Fruit fly (Drosophila melanogaster) whole organism, embryonic: Measurements from ENCODE around the gene pyx.

Experiments
- Atf3 ChIP-seq: fragments of 200-800 bp; sonication (Bioruptor generic); optimal IDR thresholded peaks from 3 replicates; lab custom pipeline; 2016; ENCODE audit warnings: missing biosample characterization, missing genetic modification characterization
- Bdp1 ChIP-seq: fragments of 200-800 bp; sonication (Bioruptor generic); optimal IDR thresholded peaks from 3 replicates; lab custom pipeline; 2016; ENCODE audit warnings: missing biosample characterization, missing genetic modification characterization
- CG12071 ChIP-seq: fragments of 200-800 bp; sonication (Bioruptor generic); optimal IDR thresholded peaks from 3 replicates; lab custom pipeline; 2018; ENCODE audit warnings: missing biosample characterization, mild to moderate bottlenecking, missing genetic modification characterization
- CG12155 ChIP-seq: fragments of 200-800 bp; sonication (Bioruptor generic); optimal IDR thresholded peaks from 3 replicates; lab custom pipeline; 2016; ENCODE audit warnings: missing biosample characterization, missing genetic modification characterization
- CG13296 ChIP-seq: fragments of 200-800 bp; sonication (Bioruptor generic); optimal IDR thresholded peaks from 3 replicates; lab custom pipeline; 2018; ENCODE audit warnings: missing biosample characterization, mild to moderate bottlenecking, missing genetic modification characterization
- CG13424 ChIP-seq: fragments of 200-800 bp; sonication (Bioruptor generic); optimal IDR thresholded peaks from 2 replicates; lab custom pipeline; 2019; ENCODE audit warnings: missing biosample characterization, mild to moderate bottlenecking, missing genetic modification characterization, moderate library complexity
- CG14050 ChIP-seq: fragments of 200-800 bp; sonication (Bioruptor generic); IDR thresholded peaks from 3 replicates; pipeline ENCODE4 v1.3.6; 2022; ENCODE audit warnings: missing biosample characterization, missing genetic modification characterization
- CG14965 ChIP-seq: fragments of 200-800 bp; sonication (Bioruptor generic); optimal IDR thresholded peaks from 2 replicates; lab custom pipeline; 2016; ENCODE audit warnings: missing biosample characterization, missing genetic modification characterization, borderline replicate concordance
- CG15269 ChIP-seq: fragments of 200-800 bp; sonication (Bioruptor generic); optimal IDR thresholded peaks from 2 replicates; lab custom pipeline; 2018; ENCODE audit warnings: missing biosample characterization, mild to moderate bottlenecking, missing genetic modification characterization, moderate library complexity
- CG1603 ChIP-seq: fragments of 200-800 bp; sonication (Bioruptor generic); optimal IDR thresholded peaks from 2 replicates; lab custom pipeline; 2019; ENCODE audit warnings: missing biosample characterization, mild to moderate bottlenecking, missing genetic modification characterization, moderate library complexity
- CG17186 ChIP-seq: fragments of 200-800 bp; sonication (Bioruptor generic); optimal IDR thresholded peaks from 3 replicates; lab custom pipeline; 2017; ENCODE audit warnings: missing biosample characterization, missing genetic modification reagents, missing genetic modification characterization
- CG17912 ChIP-seq: fragments of 200-800 bp; sonication (Bioruptor generic); optimal IDR thresholded peaks from 2 replicates; lab custom pipeline; 2018; ENCODE audit warnings: missing biosample characterization, mild to moderate bottlenecking, missing genetic modification characterization
- CG1792 ChIP-seq: fragments of 200-800 bp; sonication (Bioruptor generic); optimal IDR thresholded peaks from 2 replicates; lab custom pipeline; 2016; ENCODE audit warnings: missing biosample characterization, missing genetic modification characterization
- CG2120 ChIP-seq: fragments of 200-800 bp; sonication (Bioruptor generic); optimal IDR thresholded peaks from 3 replicates; lab custom pipeline; 2016; ENCODE audit warnings: missing biosample characterization, missing genetic modification characterization
- CG3163 ChIP-seq: fragments of 200-800 bp; sonication (Bioruptor generic); optimal IDR thresholded peaks from 3 replicates; lab custom pipeline; 2016; ENCODE audit warnings: missing biosample characterization, missing genetic modification characterization
- CG32532 ChIP-seq: fragments of 200-800 bp; sonication (Bioruptor generic); IDR thresholded peaks from 2 replicates; pipeline ENCODE4 v1.3.6; 2022; ENCODE audit warnings: missing biosample characterization, missing genetic modification characterization
- CG33557 ChIP-seq: fragments of 200-800 bp; sonication (Bioruptor generic); optimal IDR thresholded peaks from 2 replicates; lab custom pipeline; 2019; ENCODE audit warnings: missing biosample characterization, mild to moderate bottlenecking, missing genetic modification characterization, moderate library complexity
- CG6272 ChIP-seq: fragments of 200-800 bp; sonication (Bioruptor generic); IDR thresholded peaks from 2 replicates; pipeline ENCODE4 v1.3.6; 2022; ENCODE audit warnings: missing biosample characterization, missing genetic modification characterization
- CG6654 ChIP-seq: fragments of 200-800 bp; sonication (Bioruptor generic); optimal IDR thresholded peaks from 2 replicates; lab custom pipeline; 2017; ENCODE audit warnings: missing biosample characterization, mild to moderate bottlenecking, missing genetic modification characterization
- CG6791 ChIP-seq: fragments of 200-800 bp; sonication (Bioruptor generic); IDR thresholded peaks from 3 replicates; pipeline ENCODE4 v1.3.6; 2022; ENCODE audit warnings: missing biosample characterization, missing genetic modification characterization; ENCODE audit not compliant: partially characterized antibody
- CG7786 ChIP-seq: fragments of 200-800 bp; sonication (Bioruptor generic); optimal IDR thresholded peaks from 2 replicates; lab custom pipeline; 2016; ENCODE audit warnings: missing biosample characterization, missing genetic modification characterization
- CG8478 ChIP-seq: fragments of >200 bp; optimal IDR thresholded peaks from 2 replicates; lab custom pipeline; 2018
- CG8944 ChIP-seq: fragments of 200-800 bp; sonication (Bioruptor generic); optimal IDR thresholded peaks from 3 replicates; lab custom pipeline; 2016; ENCODE audit warnings: missing biosample characterization, missing genetic modification characterization
- CG9727 ChIP-seq: fragments of 200-800 bp; sonication (Bioruptor generic); optimal IDR thresholded peaks from 3 replicates; lab custom pipeline; 2017; ENCODE audit warnings: missing biosample characterization, mild to moderate bottlenecking, missing genetic modification characterization
- CG9817 ChIP-seq: fragments of 200-800 bp; sonication (Bioruptor generic); optimal IDR thresholded peaks from 2 replicates; lab custom pipeline; 2018; ENCODE audit warnings: missing biosample characterization, mild to moderate bottlenecking, missing genetic modification characterization, moderate library complexity
- Max ChIP-seq: fragments of 200-800 bp; sonication (Bioruptor generic); optimal IDR thresholded peaks from 2 replicates; lab custom pipeline; 2016; ENCODE audit warnings: missing biosample characterization, mild to moderate bottlenecking, missing genetic modification characterization
- Oli ChIP-seq: fragments of 200-800 bp; sonication (Bioruptor generic); optimal IDR thresholded peaks from 2 replicates; lab custom pipeline; 2018; ENCODE audit warnings: missing biosample characterization, mild to moderate bottlenecking, missing genetic modification characterization, moderate library complexity
- Sin3A ChIP-seq: fragments of >200 bp; optimal IDR thresholded peaks from 2 replicates; lab custom pipeline; 2018
- Sox100B ChIP-seq: fragments of 200-800 bp; sonication (Bioruptor generic); optimal IDR thresholded peaks from 3 replicates; lab custom pipeline; 2018; ENCODE audit warnings: missing biosample characterization, mild to moderate bottlenecking, missing genetic modification characterization
- Sry-β ChIP-seq: fragments of 200-800 bp; sonication (Bioruptor generic); optimal IDR thresholded peaks from 2 replicates; lab custom pipeline; 2018; ENCODE audit warnings: missing biosample characterization, mild to moderate bottlenecking, missing genetic modification characterization, moderate library complexity
- Xbp1 ChIP-seq: fragments of 200-800 bp; sonication (Bioruptor generic); optimal IDR thresholded peaks from 3 replicates; lab custom pipeline; 2016; ENCODE audit warnings: missing biosample characterization, mild to moderate bottlenecking, missing genetic modification characterization
- ac ChIP-seq: fragments of 200-800 bp; sonication (Bioruptor generic); optimal IDR thresholded peaks from 3 replicates; lab custom pipeline; 2017; ENCODE audit warnings: missing biosample characterization, mild to moderate bottlenecking, missing genetic modification characterization
- al ChIP-seq: fragments of 200-800 bp; sonication (Bioruptor generic); IDR thresholded peaks from 2 replicates; pipeline ENCODE4 v1.3.6; 2022; ENCODE audit warnings: missing biosample characterization, missing genetic modification characterization
- amos ChIP-seq: fragments of 200-800 bp; sonication (Bioruptor generic); IDR thresholded peaks from 2 replicates; pipeline ENCODE4 v1.3.6; 2022; ENCODE audit warnings: missing biosample characterization, missing genetic modification characterization; ENCODE audit not compliant: partially characterized antibody
- bab2 ChIP-seq: fragments of 200-800 bp; sonication (Bioruptor generic); optimal IDR thresholded peaks from 2 replicates; lab custom pipeline; 2016; ENCODE audit warnings: missing biosample characterization, missing genetic modification characterization
- bbx ChIP-seq: fragments of 200-800 bp; sonication (Bioruptor generic); IDR thresholded peaks from 2 replicates; pipeline ENCODE4 v1.3.6; 2022; ENCODE audit warnings: missing biosample characterization, missing genetic modification characterization; ENCODE audit not compliant: partially characterized antibody
- bowl ChIP-seq: fragments of 200-800 bp; sonication (Bioruptor generic); IDR thresholded peaks from 2 replicates; pipeline ENCODE4 v1.3.6; 2022; ENCODE audit warnings: missing biosample characterization, missing genetic modification characterization
- bsh ChIP-seq, 2 experiments: fragments of 200-800 bp; sonication (Bioruptor generic); optimal IDR thresholded peaks; 2 replicates each; lab custom pipeline; 2017 to 2018; ENCODE audit warnings: mild to moderate bottlenecking in 2 of 2, missing biosample characterization in 2 of 2, missing genetic modification characterization in 2 of 2, moderate library complexity in 1 of 2
- danr ChIP-seq: fragments of 200-800 bp; sonication (Bioruptor generic); IDR thresholded peaks from 2 replicates; pipeline ENCODE4 v1.3.6; 2022; ENCODE audit warnings: missing biosample characterization, missing genetic modification characterization
- gem ChIP-seq: fragments of 200-800 bp; sonication (Bioruptor generic); optimal IDR thresholded peaks from 2 replicates; lab custom pipeline; 2019; ENCODE audit warnings: missing biosample characterization, mild to moderate bottlenecking, missing genetic modification characterization, moderate library complexity
- peb ChIP-seq: fragments of 200-800 bp; sonication (Bioruptor generic); IDR thresholded peaks from 2 replicates; pipeline ENCODE4 v1.3.6; 2022; ENCODE audit warnings: missing biosample characterization, missing genetic modification characterization
- pros ChIP-seq: fragments of 200-800 bp; sonication (Bioruptor generic); optimal IDR thresholded peaks from 3 replicates; lab custom pipeline; 2019; ENCODE audit warnings: missing biosample characterization, mild to moderate bottlenecking, missing genetic modification characterization, moderate library complexity
- sens ChIP-seq: fragments of 200-800 bp; sonication (Bioruptor generic); peaks from one replicate; lab custom pipeline; 2016; ENCODE audit warnings: missing biosample characterization, missing genetic modification characterization
- slbo ChIP-seq: fragments of 200-800 bp; sonication (Bioruptor generic); IDR thresholded peaks from 2 replicates; pipeline ENCODE4 v1.3.6; 2022; ENCODE audit warnings: missing biosample characterization, missing genetic modification characterization
- sr ChIP-seq: fragments of 200-800 bp; sonication (Bioruptor generic); IDR thresholded peaks from 3 replicates; pipeline ENCODE4 v1.3.6; 2022; ENCODE audit warnings: missing biosample characterization, missing genetic modification characterization
- toy ChIP-seq: fragments of 200-800 bp; sonication (Bioruptor generic); IDR thresholded peaks from 2 replicates; pipeline ENCODE4 v1.3.6; 2022; ENCODE audit warnings: missing biosample characterization, missing genetic modification characterization
- wdn ChIP-seq: fragments of 200-800 bp; sonication (Bioruptor generic); IDR thresholded peaks from 2 replicates; pipeline ENCODE4 v1.3.6; 2022; ENCODE audit warnings: missing biosample characterization, missing genetic modification characterization
- yki ChIP-seq: fragments of >200 bp; optimal IDR thresholded peaks from 3 replicates; lab custom pipeline; 2018
- z ChIP-seq: fragments of 200-800 bp; sonication (Bioruptor generic); IDR thresholded peaks from 3 replicates; pipeline ENCODE4 v1.3.6; 2022; ENCODE audit warnings: missing biosample characterization, missing genetic modification characterization

pyx gene

dm6 chr3L:223019-223902 is at the start of gene pyx, which contains the start of gene CG33229 (continued):
- TF ChIP-seq Xbp1 (GFP tag; lab: Kevin White, UChicago) (peak; percentile 91), gem (tag; lab: Kevin White, UChicago) (peak; percentile 91), bab2 (peak; percentile 87), CG1792 (peak; percentile 66), CG12071 (peak; percentile 70), Oli (tag; lab: Kevin White, UChicago) (peak; percentile 87), CG8478 (no peak), CG3163 (GFP tag; lab: Kevin White, UChicago) (peak; percentile 16), toy (GFP tag; lab: Robert Waterston, UW) (peak; percentile 55; the same call in 1 of the 2 replicates), CG13296 (GFP tag; lab: Kevin White, UChicago) (peak; percentile 77), CG13424 (tag; lab: Kevin White, UChicago) (peak; percentile 87), Sox100B (peak; percentile 81), CG12155 (peak; percentile 87), Atf3 (GFP tag; lab: Kevin White, UChicago) (peak; percentile 80), z (GFP tag; lab: Robert Waterston, UW) (no peak), CG1603 (tag; lab: Kevin White, UChicago) (peak; percentile 67), bsh (GFP tag; optimal IDR thresholded peaks at IDR 0.05; lab: Kevin White, UChicago) (peak; percentile 46 to 75), sr (GFP tag; lab: Robert Waterston, UW) (no peak), CG6654 (GFP tag; lab: Kevin White, UChicago) (peak; percentile 69), Bdp1 (GFP tag; lab: Kevin White, UChicago) (peak; percentile 56), amos (GFP tag; lab: Robert Waterston, UW) (peak; percentile 17; the same call in 1 of the 2 replicates), CG32532 (peak; percentile 93), peb (peak; percentile 63), slbo (GFP tag; lab: Robert Waterston, UW) (peak; percentile 93), bowl (GFP tag; lab: Robert Waterston, UW) (0 out of 2 replicates have a peak, but pooled peaks have one; percentile 21), pros (GFP tag; lab: Kevin White, UChicago) (no peak), CG2120 (GFP tag; lab: Kevin White, UChicago) (peak; percentile 96), CG17912 (GFP tag; lab: Kevin White, UChicago) (peak; percentile 67), danr (GFP tag; lab: Robert Waterston, UW) (peak; percentile 73), CG15269 (tag; lab: Kevin White, UChicago) (peak; percentile 88), bbx (GFP tag; lab: Robert Waterston, UW) (no peak), CG6791 (GFP tag; lab: Robert Waterston, UW) (peak; percentile 34; the same call in 1 of the 3 replicates), CG8944 (GFP tag; lab: Kevin White, UChicago) (peak; percentile 81), CG7786 (GFP tag; lab: Kevin White, UChicago) (peak; percentile 83), wdn (GFP tag; lab: Robert Waterston, UW) (peak; percentile 75), CG33557 (GFP tag; lab: Kevin White, UChicago) (peak; percentile 41), CG17186 (GFP tag; lab: Kevin White, UChicago) (peak; percentile 37), Sry-β (no peak), sens (GFP tag; lab: Kevin White, UChicago) (peak; percentile 96), Max (GFP tag; lab: Kevin White, UChicago) (peak; percentile 82), Sin3A (lab: Kevin White, UChicago) (no peak), al (GFP tag; lab: Robert Waterston, UW) (peak; percentile 86), CG14050 (GFP tag; lab: Robert Waterston, UW) (peak; percentile 68), CG14965 (GFP tag; lab: Kevin White, UChicago) (no peak), CG9727 (peak; percentile 89), CG9817 (tag; lab: Kevin White, UChicago) (peak; percentile 90), CG6272 (peak; percentile 77), yki (lab: Kevin White, UChicago) (no peak), ac (no peak)
